Fruit fly (Drosophila melanogaster) whole organism, embryonic: ENCODE measurements around the gene Obp99b.

Experiments
- CG10267 ChIP-seq: fragments of 200-800 bp; sonication (Bioruptor generic); optimal IDR thresholded peaks from 2 replicates; lab custom pipeline; 2018; ENCODE audit warnings: missing biosample characterization, mild to moderate bottlenecking, missing genetic modification characterization, moderate library complexity
- CG10565 ChIP-seq: fragments of 200-800 bp; sonication (Bioruptor generic); optimal IDR thresholded peaks from 3 replicates; lab custom pipeline; 2016; ENCODE audit warnings: missing biosample characterization, mild to moderate bottlenecking, missing genetic modification characterization
- CG10979 ChIP-seq: fragments of 200-800 bp; sonication (Bioruptor generic); optimal IDR thresholded peaks from 2 replicates; lab custom pipeline; 2018; ENCODE audit warnings: missing biosample characterization, mild to moderate bottlenecking, missing genetic modification characterization, moderate library complexity
- CG11456 ChIP-seq: fragments of 200-800 bp; sonication (Bioruptor generic); IDR thresholded peaks from 3 replicates; pipeline ENCODE4 v1.3.6; 2022; ENCODE audit warnings: missing biosample characterization, missing genetic modification characterization
- CG11695 ChIP-seq: fragments of 200-800 bp; sonication (Bioruptor generic); IDR thresholded peaks from 3 replicates; pipeline ENCODE4 v1.3.6; 2022; ENCODE audit warnings: missing biosample characterization, missing genetic modification characterization
- CG14710 ChIP-seq: fragments of 200-800 bp; sonication (Bioruptor generic); optimal IDR thresholded peaks from 3 replicates; lab custom pipeline; 2019; ENCODE audit warnings: missing biosample characterization, mild to moderate bottlenecking, missing genetic modification characterization, moderate library complexity
- CG1529 ChIP-seq: fragments of 200-800 bp; sonication (Bioruptor generic); optimal IDR thresholded peaks from 3 replicates; lab custom pipeline; 2018; ENCODE audit warnings: missing biosample characterization, missing genetic modification characterization
- CG15479 ChIP-seq: fragments of 200-800 bp; sonication (Bioruptor generic); optimal IDR thresholded peaks from 3 replicates; lab custom pipeline; 2019; ENCODE audit warnings: missing biosample characterization, mild to moderate bottlenecking, missing genetic modification characterization, moderate library complexity
- CG16813 ChIP-seq: fragments of 200-800 bp; sonication (Bioruptor generic); IDR thresholded peaks from 3 replicates; pipeline ENCODE4 v1.3.6; 2022; ENCODE audit warnings: missing biosample characterization, missing genetic modification characterization; ENCODE audit not compliant: partially characterized antibody
- CG17361 ChIP-seq: fragments of 200-800 bp; sonication (Bioruptor generic); IDR thresholded peaks from 3 replicates; pipeline ENCODE4 v1.3.6; 2022; ENCODE audit warnings: missing biosample characterization, missing genetic modification characterization
- CG17385 ChIP-seq: fragments of 200-800 bp; sonication (Bioruptor generic); optimal IDR thresholded peaks from 3 replicates; lab custom pipeline; 2018; ENCODE audit warnings: missing biosample characterization, mild to moderate bottlenecking, missing genetic modification characterization
- CG17568 ChIP-seq: fragments of 200-800 bp; sonication (Bioruptor generic); optimal IDR thresholded peaks from 2 replicates; lab custom pipeline; 2018; ENCODE audit warnings: missing biosample characterization, mild to moderate bottlenecking, missing genetic modification characterization, moderate library complexity
- CG17802 ChIP-seq: fragments of 200-800 bp; sonication (Bioruptor generic); optimal IDR thresholded peaks from 2 replicates; lab custom pipeline; 2018; ENCODE audit warnings: missing biosample characterization, mild to moderate bottlenecking, missing genetic modification characterization, moderate library complexity
- CG1792 ChIP-seq: fragments of 200-800 bp; sonication (Bioruptor generic); optimal IDR thresholded peaks from 2 replicates; lab custom pipeline; 2016; ENCODE audit warnings: missing biosample characterization, missing genetic modification characterization
- CG2116 ChIP-seq: fragments of 200-800 bp; sonication (Bioruptor generic); optimal IDR thresholded peaks from 3 replicates; lab custom pipeline; 2018; ENCODE audit warnings: missing biosample characterization, mild to moderate bottlenecking, missing genetic modification characterization
- CG30020 ChIP-seq: fragments of 200-800 bp; optimal IDR thresholded peaks from 2 replicates; lab custom pipeline; 2019; ENCODE audit warnings: missing biosample characterization, mild to moderate bottlenecking, missing genetic modification characterization, moderate library complexity
- CG30403 ChIP-seq: fragments of 200-800 bp; sonication (Bioruptor generic); optimal IDR thresholded peaks from 3 replicates; lab custom pipeline; 2016; ENCODE audit warnings: missing biosample characterization, missing genetic modification characterization
- CG31388 ChIP-seq: fragments of 200-800 bp; sonication (Bioruptor generic); optimal IDR thresholded peaks from 2 replicates; lab custom pipeline; 2016; ENCODE audit warnings: missing biosample characterization, missing genetic modification characterization
- CG34376 ChIP-seq: fragments of 200-800 bp; sonication (Bioruptor generic); optimal IDR thresholded peaks from 2 replicates; lab custom pipeline; 2018; ENCODE audit warnings: missing biosample characterization, mild to moderate bottlenecking, missing genetic modification characterization
- CG42726 ChIP-seq: fragments of 200-800 bp; sonication (Bioruptor generic); IDR thresholded peaks from 2 replicates; pipeline ENCODE4 v1.3.6; 2022; ENCODE audit warnings: missing biosample characterization, missing genetic modification characterization; ENCODE audit not compliant: partially characterized antibody
- CG4617 ChIP-seq: fragments of 200-800 bp; sonication (Bioruptor generic); optimal IDR thresholded peaks from 3 replicates; lab custom pipeline; 2016; ENCODE audit warnings: missing biosample characterization, missing genetic modification characterization, borderline replicate concordance
- CG6683 ChIP-seq: fragments of 200-800 bp; sonication (Bioruptor generic); optimal IDR thresholded peaks from 2 replicates; lab custom pipeline; 2017; ENCODE audit warnings: missing biosample characterization, mild to moderate bottlenecking, missing genetic modification characterization, missing genetic modification reagents
- CG7963 ChIP-seq: fragments of 200-800 bp; sonication (Bioruptor generic); IDR thresholded peaks from 3 replicates; pipeline ENCODE4 v1.3.6; 2022; ENCODE audit warnings: missing biosample characterization, missing genetic modification characterization; ENCODE audit not compliant: partially characterized antibody
- CG8281 ChIP-seq: fragments of 200-800 bp; sonication (Bioruptor generic); optimal IDR thresholded peaks from 2 replicates; lab custom pipeline; 2018; ENCODE audit warnings: missing biosample characterization, mild to moderate bottlenecking, missing genetic modification characterization, moderate library complexity
- CG9727 ChIP-seq: fragments of 200-800 bp; sonication (Bioruptor generic); optimal IDR thresholded peaks from 3 replicates; lab custom pipeline; 2017; ENCODE audit warnings: missing biosample characterization, mild to moderate bottlenecking, missing genetic modification characterization
- Elba2 ChIP-seq: fragments of 200-800 bp; sonication (Bioruptor generic); optimal IDR thresholded peaks from 3 replicates; lab custom pipeline; 2016; ENCODE audit warnings: missing biosample characterization, missing genetic modification characterization
- Ets97D ChIP-seq: fragments of 200-800 bp; sonication (Bioruptor generic); optimal IDR thresholded peaks from 3 replicates; lab custom pipeline; 2016; ENCODE audit warnings: missing biosample characterization, missing genetic modification characterization
- Gug ChIP-seq: fragments of 200-800 bp; sonication (Bioruptor generic); IDR thresholded peaks from 4 replicates; pipeline ENCODE4 v1.3.6; 2022; ENCODE audit warnings: missing biosample characterization, missing genetic modification characterization
- H15 ChIP-seq: fragments of 200-800 bp; sonication (Bioruptor generic); IDR thresholded peaks from 3 replicates; pipeline ENCODE4 v1.3.6; 2022; ENCODE audit warnings: missing biosample characterization, missing genetic modification characterization
- HmgZ ChIP-seq: fragments of 200-800 bp; sonication (Bioruptor generic); optimal IDR thresholded peaks from 2 replicates; lab custom pipeline; 2018; ENCODE audit warnings: missing biosample characterization, mild to moderate bottlenecking, missing genetic modification characterization
- Lpt ChIP-seq: fragments of >200 bp; optimal IDR thresholded peaks from 2 replicates; lab custom pipeline; 2018; ENCODE audit warnings: missing biosample characterization, missing genetic modification characterization
- Nf-YB ChIP-seq: fragments of 200-800 bp; sonication (Bioruptor generic); optimal IDR thresholded peaks from 3 replicates; lab custom pipeline; 2019; ENCODE audit warnings: missing biosample characterization, mild to moderate bottlenecking, missing genetic modification characterization, moderate library complexity
- Nf-YC ChIP-seq: fragments of 200-800 bp; optimal IDR thresholded peaks from 3 replicates; lab custom pipeline; 2019; ENCODE audit warnings: missing biosample characterization, mild to moderate bottlenecking, missing genetic modification characterization, moderate library complexity
- NfI ChIP-seq: fragments of 200-800 bp; sonication (Bioruptor generic); optimal IDR thresholded peaks from 3 replicates; lab custom pipeline; 2018; ENCODE audit warnings: missing biosample characterization, mild to moderate bottlenecking, missing genetic modification characterization, moderate library complexity
- Trl ChIP-seq, 3 experiments: fragments of >200 bp in 2 of 3; fragments of 200-800 bp in 1 of 3; sonication (Bioruptor generic) in 1 of 3; optimal IDR thresholded peaks; 2 replicates in 1 of 3; 3 replicates in 2 of 3; lab custom pipeline; 2016 to 2017; ENCODE audit warnings: missing biosample characterization in 1 of 3, missing genetic modification characterization in 1 of 3
- btn ChIP-seq: fragments of 200-800 bp; sonication (Bioruptor generic); optimal IDR thresholded peaks from 2 replicates; lab custom pipeline; 2016; ENCODE audit warnings: missing biosample characterization, missing genetic modification characterization
- caup ChIP-seq: fragments of 200-800 bp; sonication (Bioruptor generic); optimal IDR thresholded peaks from 3 replicates; lab custom pipeline; 2017; ENCODE audit warnings: missing biosample characterization, mild to moderate bottlenecking, missing genetic modification characterization, moderate library complexity; ENCODE audit not compliant: severe bottlenecking
- cg ChIP-seq: fragments of 200-800 bp; sonication (Bioruptor generic); optimal IDR thresholded peaks from 3 replicates; lab custom pipeline; 2019; ENCODE audit warnings: missing biosample characterization, mild to moderate bottlenecking, missing genetic modification characterization, moderate library complexity
- fd102C ChIP-seq: fragments of 200-800 bp; sonication (Bioruptor generic); optimal IDR thresholded peaks from 2 replicates; lab custom pipeline; 2018; ENCODE audit warnings: missing biosample characterization, mild to moderate bottlenecking, missing genetic modification characterization, moderate library complexity
- fru ChIP-seq: fragments of >200 bp; optimal IDR thresholded peaks from 2 replicates; lab custom pipeline; 2017
- mam ChIP-seq: fragments of 200-800 bp; sonication (Bioruptor generic); optimal IDR thresholded peaks from 3 replicates; lab custom pipeline; 2016; ENCODE audit warnings: missing biosample characterization, missing genetic modification characterization
- rib ChIP-seq: fragments of 200-800 bp; sonication (Bioruptor generic); IDR thresholded peaks from 2 replicates; pipeline ENCODE4 v1.3.6; 2022; ENCODE audit warnings: missing biosample characterization, missing genetic modification characterization
- ro ChIP-seq: fragments of 200-800 bp; sonication (Bioruptor generic); IDR thresholded peaks from 2 replicates; pipeline ENCODE4 v1.3.6; 2022; ENCODE audit warnings: missing biosample characterization, missing genetic modification characterization
- sc ChIP-seq, 3 experiments: fragments of >200 bp in 2 of 3; fragments of 200-800 bp in 1 of 3; sonication (Bioruptor generic) in 1 of 3; optimal IDR thresholded peaks; 2 replicates in 2 of 3; 3 replicates in 1 of 3; lab custom pipeline; 2017; ENCODE audit warnings: mild to moderate bottlenecking in 1 of 3, missing biosample characterization in 1 of 3, missing genetic modification characterization in 1 of 3, missing genetic modification reagents in 1 of 3
- sna ChIP-seq: fragments of 200-800 bp; sonication (Bioruptor generic); IDR thresholded peaks from 2 replicates; pipeline ENCODE4 v1.3.6; 2022; ENCODE audit warnings: missing biosample characterization, missing genetic modification characterization; ENCODE audit not compliant: partially characterized antibody
- so ChIP-seq: fragments of 200-800 bp; sonication (Bioruptor generic); IDR thresholded peaks from 3 replicates; pipeline ENCODE4 v1.3.6; 2022; ENCODE audit warnings: missing biosample characterization, missing genetic modification characterization
- sqz ChIP-seq: fragments of 200-800 bp; sonication (Bioruptor generic); optimal IDR thresholded peaks from 3 replicates; lab custom pipeline; 2018; ENCODE audit warnings: missing biosample characterization, mild to moderate bottlenecking, missing genetic modification characterization
- ssp ChIP-seq: fragments of 200-800 bp; sonication (Bioruptor generic); IDR thresholded peaks from 2 replicates; pipeline ENCODE4 v1.3.6; 2022; ENCODE audit warnings: missing biosample characterization, missing genetic modification characterization
- zen ChIP-seq: fragments of 200-800 bp; sonication (Bioruptor generic); optimal IDR thresholded peaks from 3 replicates; lab custom pipeline; 2018; ENCODE audit warnings: missing biosample characterization, mild to moderate bottlenecking, missing genetic modification characterization, moderate library complexity

Obp99b gene

dm6 chr3R:29726277-29726676 lies 9.6 kb upstream of the Obp99b start (continued):
- TF ChIP-seq CG30403 (GFP tag; lab: Kevin White, UChicago) (no peak), CG11695 (GFP tag; lab: Robert Waterston, UW) (no peak), mam (no peak), CG17385 (GFP tag; lab: Kevin White, UChicago) (peak; percentile 76), btn (GFP tag; lab: Kevin White, UChicago) (no peak), so (no peak), ro (no peak), CG1792 (no peak), sqz (no peak), CG17361 (GFP tag; lab: Robert Waterston, UW) (no peak), HmgZ (tag; lab: Kevin White, UChicago) (no peak), CG15479 (GFP tag; lab: Kevin White, UChicago) (no peak), CG1529 (GFP tag; lab: Kevin White, UChicago) (no peak), CG42726 (GFP tag; lab: Robert Waterston, UW) (no peak), cg (GFP tag; lab: Kevin White, UChicago) (peak; percentile 67), Nf-YC (peak; percentile 75), Elba2 (GFP tag; lab: Kevin White, UChicago) (no peak), H15 (GFP tag; lab: Robert Waterston, UW) (no peak), zen (tag; lab: Kevin White, UChicago) (peak; percentile 49), CG7963 (no peak), CG17802 (no peak), CG31388 (GFP tag; lab: Kevin White, UChicago) (no peak), CG10979 (tag; lab: Kevin White, UChicago) (no peak), fru (lab: Kevin White, UChicago) (no peak), Nf-YB (GFP tag; lab: Kevin White, UChicago) (peak; percentile 76), CG4617 (GFP tag; lab: Kevin White, UChicago) (no peak), Lpt (GFP tag; lab: Kevin White, UChicago) (no peak), Trl (optimal IDR thresholded peaks at IDR 0.05; lab: Kevin White, UChicago) (peak; percentile 33 to 53), Trl (GFP tag; optimal IDR thresholded peaks at IDR 0.05; lab: Kevin White, UChicago) (no peak)

- TF ChIP-seq CG11456 (GFP tag; lab: Robert Waterston, UW) (0 out of 3 replicates have a peak, but pooled peaks have one; percentile 51), CG9727 (GFP tag; lab: Kevin White, UChicago) (no peak), sna (no peak), Ets97D (GFP tag; lab: Kevin White, UChicago) (peak; percentile 54), CG17568 (GFP tag; lab: Kevin White, UChicago) (no peak), CG10565 (GFP tag; lab: Kevin White, UChicago) (no peak), NfI (GFP tag; lab: Kevin White, UChicago) (peak; percentile 29), CG8281 (tag; lab: Kevin White, UChicago) (no peak), CG6683 (GFP tag; lab: Kevin White, UChicago) (no peak), CG16813 (GFP tag; lab: Robert Waterston, UW) (peak; percentile 50; the same call in 2 of the 3 replicates), rib (GFP tag; lab: Robert Waterston, UW) (no peak), CG14710 (tag; lab: Kevin White, UChicago) (peak; percentile 99), sc (optimal IDR thresholded peaks at IDR 0.05; lab: Kevin White, UChicago) (no peak), sc (GFP tag; optimal IDR thresholded peaks at IDR 0.05; lab: Kevin White, UChicago) (no peak), CG2116 (GFP tag; lab: Kevin White, UChicago) (peak; percentile 49), Gug (no peak), Nf-YC (no peak), CG34376 (no peak), CG10267 (tag; lab: Kevin White, UChicago) (no peak), caup (no peak), ssp (GFP tag; lab: Robert Waterston, UW) (no peak), fd102C (GFP tag; lab: Kevin White, UChicago) (no peak), CG30020 (tag; lab: Kevin White, UChicago) (no peak)
Observed at dm6 chr3R:29725577-29726240, 9.0 kb upstream of the Obp99b start, which contains the start of gene Kul. Gene Kul, plus strand, starts transcription at chr3R:29725830.
